Fruit fly (Drosophila melanogaster) whole organism, adult: ENCODE measurements around the gene CG7366.

Experiments used
- CG11617 ChIP-seq: fragments of 200-800 bp; sonication (Bioruptor generic); optimal IDR thresholded peaks from 2 replicates; lab custom pipeline; 2017; ENCODE audit warnings: mild to moderate bottlenecking, missing biosample characterization, missing genetic modification reagents, missing genetic modification characterization
- CG12768 ChIP-seq: fragments of 200-800 bp; sonication (Bioruptor generic); optimal IDR thresholded peaks from 2 replicates; lab custom pipeline; 2017; ENCODE audit warnings: missing biosample characterization, missing genetic modification characterization, mild to moderate bottlenecking, moderate library complexity, missing genetic modification reagents
- CG14711 ChIP-seq: fragments of 200-800 bp; sonication (Bioruptor generic); optimal IDR thresholded peaks from 2 replicates; lab custom pipeline; 2018; ENCODE audit warnings: missing biosample characterization, mild to moderate bottlenecking, missing genetic modification characterization, moderate library complexity
- CG1620 ChIP-seq: fragments of 200-800 bp; sonication (Bioruptor generic); optimal IDR thresholded peaks from 2 replicates; lab custom pipeline; 2016; ENCODE audit warnings: missing biosample characterization, missing genetic modification characterization
- CG33017 ChIP-seq: fragments of 200-800 bp; sonication (Bioruptor generic); optimal IDR thresholded peaks from 2 replicates; lab custom pipeline; 2018; ENCODE audit warnings: missing biosample characterization, mild to moderate bottlenecking, missing genetic modification characterization, moderate library complexity
- CG5204 ChIP-seq: fragments of 200-800 bp; sonication (Bioruptor generic); optimal IDR thresholded peaks from 2 replicates; lab custom pipeline; 2016; ENCODE audit warnings: missing biosample characterization, missing genetic modification characterization
- CG7045 ChIP-seq: fragments of 200-800 bp; sonication (Bioruptor generic); optimal IDR thresholded peaks from 2 replicates; lab custom pipeline; 2017; ENCODE audit warnings: missing biosample characterization, mild to moderate bottlenecking, missing genetic modification characterization
- CG7101 ChIP-seq: fragments of 200-800 bp; sonication (Bioruptor generic); optimal IDR thresholded peaks from 2 replicates; lab custom pipeline; 2018; ENCODE audit warnings: missing biosample characterization, mild to moderate bottlenecking, missing genetic modification characterization, moderate library complexity
- Clk ChIP-seq: fragments of 200-800 bp; sonication (Bioruptor generic); optimal IDR thresholded peaks from 2 replicates; lab custom pipeline; 2017; ENCODE audit warnings: missing biosample characterization, missing genetic modification characterization
- Crg-1 ChIP-seq: fragments of 200-800 bp; sonication (Bioruptor generic); optimal IDR thresholded peaks from 2 replicates; lab custom pipeline; 2016; ENCODE audit warnings: missing biosample characterization, missing genetic modification characterization
- Hr96 ChIP-seq: fragments of 200-800 bp; sonication (Bioruptor generic); optimal IDR thresholded peaks from 2 replicates; lab custom pipeline; 2016; ENCODE audit warnings: missing biosample characterization, missing genetic modification characterization
- Mnt ChIP-seq: fragments of 200-800 bp; sonication (Bioruptor generic); optimal IDR thresholded peaks from 2 replicates; lab custom pipeline; 2016; ENCODE audit warnings: missing biosample characterization, mild to moderate bottlenecking, missing genetic modification characterization
- bab1 ChIP-seq: fragments of 200-800 bp; sonication (Bioruptor generic); optimal IDR thresholded peaks from 3 replicates; lab custom pipeline; 2019; ENCODE audit warnings: missing biosample characterization, mild to moderate bottlenecking, missing genetic modification characterization, moderate library complexity
- cic ChIP-seq: fragments of 200-800 bp; sonication (Bioruptor generic); optimal IDR thresholded peaks from 2 replicates; lab custom pipeline; 2017; ENCODE audit warnings: missing biosample characterization, mild to moderate bottlenecking, missing genetic modification characterization, moderate library complexity
- cnc ChIP-seq, 2 experiments: fragments of >200 bp; optimal IDR thresholded peaks; 2 replicates each; lab custom pipeline; 2017
- kay ChIP-seq: fragments of 200-800 bp; sonication (Bioruptor generic); peaks from one replicate; lab custom pipeline; 2016; ENCODE audit warnings: missing biosample characterization, missing genetic modification characterization, borderline replicate concordance
- ovo ChIP-seq: fragments of 200-800 bp; sonication (Bioruptor generic); optimal IDR thresholded peaks from 2 replicates; lab custom pipeline; 2016; ENCODE audit warnings: missing biosample characterization, missing genetic modification characterization
- pad ChIP-seq: fragments of 200-800 bp; sonication (Bioruptor generic); optimal IDR thresholded peaks from 3 replicates; lab custom pipeline; 2017; ENCODE audit warnings: missing biosample characterization, missing genetic modification characterization, mild to moderate bottlenecking, moderate library complexity, missing genetic modification reagents
- tj ChIP-seq: fragments of 200-800 bp; sonication (Bioruptor generic); optimal IDR thresholded peaks from 3 replicates; lab custom pipeline; 2017; ENCODE audit warnings: missing biosample characterization, mild to moderate bottlenecking, missing genetic modification characterization, moderate library complexity
- toe ChIP-seq: fragments of 200-800 bp; sonication (Bioruptor generic); optimal IDR thresholded peaks from 2 replicates; lab custom pipeline; 2016; ENCODE audit warnings: missing biosample characterization, missing genetic modification characterization

CG7366 gene

dm6 chr3L:8193016-8193415 is 9.2 kb downstream of the CG7366 start, which contains the start of gene CG7387:
CG7387 (minus strand) TSS chr3L:8193116.
- TF ChIP-seq CG1620 (no peak), pad (GFP tag; lab: Kevin White, UChicago) (no peak), CG5204 (GFP tag; lab: Kevin White, UChicago) (no peak), CG33017 (tag; lab: Kevin White, UChicago) (no peak), CG7045 (no peak), CG11617 (GFP tag; lab: Kevin White, UChicago) (no peak), cic (GFP tag; lab: Kevin White, UChicago) (no peak), CG12768 (no peak), ovo (GFP tag; lab: Kevin White, UChicago) (no peak), Clk (no peak), cnc (optimal IDR thresholded peaks at IDR 0.05; lab: Kevin White, UChicago) (no peak), Mnt (GFP tag; lab: Kevin White, UChicago) (no peak), CG7101 (tag; lab: Kevin White, UChicago) (no peak), Crg-1 (GFP tag; lab: Kevin White, UChicago) (no peak), bab1 (GFP tag; lab: Kevin White, UChicago) (no peak), Hr96 (GFP tag; lab: Kevin White, UChicago) (no peak), kay (no peak), toe (GFP tag; lab: Kevin White, UChicago) (no peak)

- TF ChIP-seq Clk (no peak), CG11617 (GFP tag; lab: Kevin White, UChicago) (no peak), CG7045 (peak; percentile 14), CG33017 (tag; lab: Kevin White, UChicago) (peak; percentile 9), CG1620 (no peak), cic (GFP tag; lab: Kevin White, UChicago) (no peak), Hr96 (GFP tag; lab: Kevin White, UChicago) (no peak), CG12768 (no peak), kay (no peak), cnc (optimal IDR thresholded peaks at IDR 0.05; lab: Kevin White, UChicago) (no peak), Mnt (GFP tag; lab: Kevin White, UChicago) (peak; percentile 20), CG7101 (tag; lab: Kevin White, UChicago) (peak; percentile 35), Crg-1 (GFP tag; lab: Kevin White, UChicago) (no peak), tj (GFP tag; lab: Kevin White, UChicago) (no peak), CG5204 (GFP tag; lab: Kevin White, UChicago) (no peak), ovo (GFP tag; lab: Kevin White, UChicago) (no peak), pad (GFP tag; lab: Kevin White, UChicago) (no peak), bab1 (GFP tag; lab: Kevin White, UChicago) (peak; percentile 23), toe (GFP tag; lab: Kevin White, UChicago) (no peak), CG14711 (tag; lab: Kevin White, UChicago) (peak; percentile 53)
Observed at dm6 chr3L:8191042-8191613, 11.1 kb downstream of the CG7366 start, which contains the start of gene MED24. MED24 (plus strand) TSS chr3L:8191270.

dm6 chr3L:8189234-8189633 is 13.0 kb downstream of the CG7366 start:
- TF ChIP-seq CG11617 (GFP tag; lab: Kevin White, UChicago) (no peak), CG12768 (no peak), cic (GFP tag; lab: Kevin White, UChicago) (no peak), Clk (no peak), CG14711 (tag; lab: Kevin White, UChicago) (no peak), CG5204 (GFP tag; lab: Kevin White, UChicago) (no peak), ovo (GFP tag; lab: Kevin White, UChicago) (no peak), pad (GFP tag; lab: Kevin White, UChicago) (no peak), kay (no peak), CG7101 (tag; lab: Kevin White, UChicago) (no peak), cnc (optimal IDR thresholded peaks at IDR 0.05; lab: Kevin White, UChicago) (no peak)

dm6 chr3L:8187397-8187811 is 14.8 kb downstream of the CG7366 start:
- TF ChIP-seq CG1620, result no peak
- TF ChIP-seq Mnt (GFP tag; lab: Kevin White, UChicago), result no peak
- TF ChIP-seq bab1 (GFP tag; lab: Kevin White, UChicago), result no peak
- TF ChIP-seq CG12768, result no peak
- no peak for TF ChIP-seq CG14711 (tag; lab: Kevin White, UChicago)
- TF ChIP-seq CG7045, result no peak
- no peak for TF ChIP-seq CG33017 (tag; lab: Kevin White, UChicago)
- TF ChIP-seq Crg-1 (GFP tag; lab: Kevin White, UChicago), result no peak
- TF ChIP-seq CG11617 (GFP tag; lab: Kevin White, UChicago), result no peak
- no peak for TF ChIP-seq CG7101 (tag; lab: Kevin White, UChicago)
- TF ChIP-seq Clk, result no peak
- no peak for TF ChIP-seq tj (GFP tag; lab: Kevin White, UChicago)

- peak; percentile 88 for TF ChIP-seq Mnt (GFP tag; lab: Kevin White, UChicago)
- TF ChIP-seq CG12768, result peak; percentile 88
- peak; percentile 65 for TF ChIP-seq kay
- peak; percentile 90 for TF ChIP-seq CG7101 (tag; lab: Kevin White, UChicago)
- TF ChIP-seq Hr96 (GFP tag; lab: Kevin White, UChicago), result peak; percentile 92
- TF ChIP-seq CG11617 (GFP tag; lab: Kevin White, UChicago), result peak; percentile 89
- peak; percentile 68 for TF ChIP-seq tj (GFP tag; lab: Kevin White, UChicago)
- TF ChIP-seq toe (GFP tag; lab: Kevin White, UChicago), result peak; percentile 96
- TF ChIP-seq bab1 (GFP tag; lab: Kevin White, UChicago), result peak; percentile 89
- TF ChIP-seq CG1620, result peak; percentile 96
- TF ChIP-seq Clk, result peak; percentile 93
- peak; percentile 82 for TF ChIP-seq CG14711 (tag; lab: Kevin White, UChicago)
- TF ChIP-seq CG7045, result peak; percentile 89
- TF ChIP-seq pad (GFP tag; lab: Kevin White, UChicago), result peak; percentile 84
- peak; percentile 76 for TF ChIP-seq cic (GFP tag; lab: Kevin White, UChicago)
- peak; percentile 86 for TF ChIP-seq ovo (GFP tag; lab: Kevin White, UChicago)
- TF ChIP-seq CG5204 (GFP tag; lab: Kevin White, UChicago), result no peak
- TF ChIP-seq Crg-1 (GFP tag; lab: Kevin White, UChicago), result peak; percentile 87
- TF ChIP-seq cnc (optimal IDR thresholded peaks at IDR 0.05; lab: Kevin White, UChicago), result no peak
- TF ChIP-seq CG33017 (tag; lab: Kevin White, UChicago), result peak; percentile 83
Observed at dm6 chr3L:8186627-8187396, 15.4 kb downstream of the CG7366 start, which contains the start of the genes ERR and Atg18a. ERR (minus strand) TSS chr3L:8186671. Atg18a (plus strand) TSS chr3L:8186857.
